Worm (Caenorhabditis elegans) whole organism, L3 larva: ENCODE results near the gene T01H3.2.

ENCODE experiments used
- R02D3.7 ChIP-seq: fragments of 150-350 bp; optimal IDR thresholded peaks from 2 replicates; lab custom pipeline; 2014; ENCODE audit warnings: missing biosample characterization, missing genetic modification characterization
- ZK546.5 ChIP-seq: sonication (generic microtip); optimal IDR thresholded peaks from 2 replicates; lab custom pipeline; 2017; ENCODE audit warnings: missing biosample characterization, missing genetic modification characterization
- aly-2 ChIP-seq: fragments of 150-350 bp; optimal IDR thresholded peaks from 2 replicates; lab custom pipeline; 2014; ENCODE audit warnings: missing biosample characterization, missing genetic modification characterization
- ama-1 ChIP-seq: fragments of 150-350 bp; optimal IDR thresholded peaks from 2 replicates; lab custom pipeline; 2018
- ceh-16 ChIP-seq: sonication (generic microtip); optimal IDR thresholded peaks from 2 replicates; lab custom pipeline; 2017; ENCODE audit warnings: missing biosample characterization, missing genetic modification characterization
- ceh-28 ChIP-seq: fragments of 150-350 bp; optimal IDR thresholded peaks from 2 replicates; lab custom pipeline; 2014; ENCODE audit warnings: missing biosample characterization, missing genetic modification reagents, missing genetic modification characterization
- ceh-82 ChIP-seq: fragments of 150-350 bp; optimal IDR thresholded peaks from 2 replicates; lab custom pipeline; 2014; ENCODE audit warnings: missing biosample characterization, missing genetic modification characterization
- ceh-9 ChIP-seq: sonication (generic microtip); optimal IDR thresholded peaks from 2 replicates; lab custom pipeline; 2018; ENCODE audit warnings: missing biosample characterization, missing genetic modification characterization
- daf-12 ChIP-seq: fragments of 150-350 bp; optimal IDR thresholded peaks from 2 replicates; lab custom pipeline; 2014; ENCODE audit warnings: missing biosample characterization, missing genetic modification reagents, missing genetic modification characterization
- egl-5 ChIP-seq: fragments of 150-350 bp; optimal IDR thresholded peaks from 2 replicates; lab custom pipeline; 2017; ENCODE audit warnings: missing biosample characterization, missing genetic modification reagents, missing genetic modification characterization, inconsistent platforms
- elt-2 ChIP-seq: sonication (generic microtip); optimal IDR thresholded peaks from 2 replicates; lab custom pipeline; 2016; ENCODE audit warnings: missing genetic modification reagents, mild to moderate bottlenecking, missing genetic modification characterization, missing compliant biosample characterization
- eor-1 ChIP-seq, 2 experiments: fragments of 150-350 bp; optimal IDR thresholded peaks; 2 replicates each; lab custom pipeline; 2014 to 2018; ENCODE audit warnings: missing biosample characterization in 2 of 2, missing genetic modification characterization in 2 of 2
- fkh-10 ChIP-seq: sonication (generic microtip); optimal IDR thresholded peaks from 2 replicates; lab custom pipeline; 2017; ENCODE audit warnings: missing biosample characterization, missing genetic modification reagents, missing genetic modification characterization
- fkh-2 ChIP-seq: fragments of 150-350 bp; optimal IDR thresholded peaks from 2 replicates; lab custom pipeline; 2014; ENCODE audit warnings: missing biosample characterization, missing genetic modification reagents, missing genetic modification characterization
- hmg-11 ChIP-seq: sonication (generic microtip); optimal IDR thresholded peaks from 2 replicates; lab custom pipeline; 2016; ENCODE audit warnings: missing genetic modification characterization, missing compliant biosample characterization
- jun-1 ChIP-seq: fragments of 150-350 bp; optimal IDR thresholded peaks from 2 replicates; lab custom pipeline; 2014; ENCODE audit warnings: missing biosample characterization, missing genetic modification reagents, missing genetic modification characterization
- lsy-12 ChIP-seq: sonication (generic microtip); optimal IDR thresholded peaks from 2 replicates; lab custom pipeline; 2016; ENCODE audit warnings: mild to moderate bottlenecking, missing genetic modification characterization, missing compliant biosample characterization
- mdl-1 ChIP-seq: fragments of 150-350 bp; optimal IDR thresholded peaks from 2 replicates; lab custom pipeline; 2014; ENCODE audit warnings: missing biosample characterization, missing genetic modification characterization
- mml-1 ChIP-seq: fragments of 150-350 bp; sonication (generic microtip); optimal IDR thresholded peaks from 3 replicates; lab custom pipeline; 2014; ENCODE audit warnings: missing biosample characterization, missing genetic modification characterization
- nfya-1 ChIP-seq: sonication (generic microtip); optimal IDR thresholded peaks from 2 replicates; lab custom pipeline; 2017; ENCODE audit warnings: missing genetic modification characterization, mild to moderate bottlenecking, missing compliant biosample characterization, antibody characterized with exemption, moderate library complexity; ENCODE audit not compliant: insufficient read depth
- nhr-12 ChIP-seq: fragments of 150-350 bp; optimal IDR thresholded peaks from 2 replicates; lab custom pipeline; 2014; ENCODE audit warnings: missing biosample characterization, missing genetic modification characterization
- nhr-23 ChIP-seq: fragments of 150-350 bp; optimal IDR thresholded peaks from 2 replicates; lab custom pipeline; 2014; ENCODE audit warnings: missing biosample characterization, missing genetic modification reagents, missing genetic modification characterization
- nhr-237 ChIP-seq: fragments of 150-350 bp; optimal IDR thresholded peaks from 2 replicates; lab custom pipeline; 2014; ENCODE audit warnings: missing biosample characterization, missing genetic modification characterization
- nhr-25 ChIP-seq: sonication (generic microtip); optimal IDR thresholded peaks from 2 replicates; lab custom pipeline; 2017; ENCODE audit warnings: missing biosample characterization, missing genetic modification characterization
- nhr-28 ChIP-seq: fragments of 150-350 bp; optimal IDR thresholded peaks from 2 replicates; lab custom pipeline; 2014; ENCODE audit warnings: missing biosample characterization, missing genetic modification characterization
- nhr-67 ChIP-seq: fragments of 150-350 bp; optimal IDR thresholded peaks from 2 replicates; lab custom pipeline; 2014; ENCODE audit warnings: missing biosample characterization, missing genetic modification characterization
- nhr-77 ChIP-seq: fragments of 150-350 bp; optimal IDR thresholded peaks from 2 replicates; lab custom pipeline; 2014; ENCODE audit warnings: missing biosample characterization, missing genetic modification characterization
- pha-4 ChIP-seq: fragments of 150-350 bp; optimal IDR thresholded peaks from 2 replicates; lab custom pipeline; 2014; ENCODE audit warnings: missing biosample characterization, missing genetic modification reagents, missing genetic modification characterization
- sea-2 ChIP-seq: fragments of 150-350 bp; sonication (generic microtip); optimal IDR thresholded peaks from 4 replicates; lab custom pipeline; 2014; ENCODE audit warnings: missing biosample characterization, missing genetic modification reagents, missing genetic modification characterization
- unc-39 ChIP-seq: sonication (generic microtip); optimal IDR thresholded peaks from 4 replicates; lab custom pipeline; 2017; ENCODE audit warnings: missing biosample characterization, missing genetic modification characterization
- unc-62 ChIP-seq: fragments of 150-350 bp; sonication (generic microtip); optimal IDR thresholded peaks from 4 replicates; lab custom pipeline; 2014; ENCODE audit warnings: missing biosample characterization, missing genetic modification reagents, missing genetic modification characterization
- ztf-11 ChIP-seq: fragments of 150-350 bp; optimal IDR thresholded peaks from 2 replicates; lab custom pipeline; 2014; ENCODE audit warnings: missing biosample characterization, missing genetic modification characterization

Gene T01H3.2

DNA sequence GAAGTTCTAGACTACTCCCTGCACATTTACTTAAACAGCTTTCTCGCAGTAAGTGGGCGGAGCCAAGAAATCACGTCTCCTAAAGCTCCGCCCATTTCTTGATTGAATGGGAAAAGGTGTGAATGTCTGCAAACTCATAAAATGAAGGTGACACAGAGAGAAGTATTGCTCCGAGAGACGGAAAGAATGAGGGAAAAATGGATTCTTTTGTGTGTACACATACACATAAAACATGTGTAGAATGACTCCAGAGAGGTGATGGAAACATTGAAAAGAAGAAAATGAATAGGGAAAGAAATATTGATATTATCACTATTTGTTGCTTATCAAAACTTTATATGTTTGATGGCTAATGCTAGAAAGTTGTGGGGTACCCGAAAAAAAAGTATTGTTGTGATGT lies 26.3 kb downstream of the T01H3.2 start:
- TF ChIP-seq nhr-12 (tag; lab: Kevin White, UChicago) = no peak
- peak; percentile 75 for TF ChIP-seq egl-5 (tag; lab: Kevin White, UChicago)
- TF ChIP-seq mdl-1 = no peak
- TF ChIP-seq pha-4 (tag; lab: Kevin White, UChicago) = peak; percentile 62
- TF ChIP-seq elt-2 (tag; lab: Kevin White, UChicago) = peak; percentile 50

DNA sequence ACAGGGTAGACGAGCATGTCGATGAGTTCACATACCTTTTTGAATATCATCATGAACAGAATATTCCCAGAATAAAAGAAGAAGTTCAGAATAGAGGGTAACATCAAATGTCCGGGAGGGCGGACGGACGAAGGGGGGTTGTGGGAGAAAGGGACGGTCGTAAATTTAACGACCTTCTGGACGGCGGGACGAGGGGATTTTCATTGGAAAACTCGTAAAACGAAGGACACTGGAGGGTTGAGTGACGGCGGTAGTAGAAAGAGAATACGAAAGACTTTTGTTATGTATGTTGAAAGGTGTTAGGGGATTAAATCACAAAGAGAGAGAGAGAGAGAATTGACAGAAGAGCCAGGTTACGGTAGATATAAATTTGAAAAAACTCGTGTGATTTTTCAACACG lies 27.2 kb downstream of the T01H3.2 start:
- TF ChIP-seq hmg-11 (tag; lab: Kevin White, UChicago) (no peak), egl-5 (tag; lab: Kevin White, UChicago) (peak; percentile 98), lsy-12 (tag; lab: Kevin White, UChicago) (no peak), nhr-25 (tag; lab: Kevin White, UChicago) (peak; percentile 19)

DNA sequence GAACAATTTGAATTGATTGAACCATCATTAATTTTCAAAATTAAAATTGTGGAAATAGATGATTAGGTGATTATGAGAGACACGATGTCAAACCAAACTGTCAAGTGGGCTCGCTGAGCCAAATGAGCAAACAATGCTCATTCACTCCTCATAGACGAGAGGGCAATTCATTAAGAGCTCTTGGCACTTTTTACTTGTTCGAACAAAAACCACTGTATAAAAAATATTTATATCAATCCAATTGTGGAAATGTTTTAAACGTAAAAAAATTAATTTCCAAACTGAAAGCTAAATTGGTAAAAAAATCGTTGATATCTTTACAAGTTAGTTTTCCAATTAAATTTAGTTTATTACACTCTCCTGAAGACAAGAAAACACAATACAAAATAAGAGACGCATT lies 28.1 kb downstream of the T01H3.2 start, which contains the start of gene acr-7:
Gene acr-7, minus strand, starts transcription at position 101 of the 400 bp plus-strand sequence.
- no peak for TF ChIP-seq sea-2 (GFP tag; lab: Kevin White, UChicago)
- no peak for TF ChIP-seq jun-1 (tag; lab: Kevin White, UChicago)
- TF ChIP-seq mml-1 = no peak
- no peak for TF ChIP-seq daf-12 (tag; lab: Kevin White, UChicago)
- no peak for TF ChIP-seq nhr-77 (tag; lab: Kevin White, UChicago)
- TF ChIP-seq hmg-11 (tag; lab: Kevin White, UChicago) = no peak
- TF ChIP-seq egl-5 (tag; lab: Kevin White, UChicago) = no peak
- no peak for TF ChIP-seq fkh-10
- no peak for TF ChIP-seq aly-2 (tag; lab: Kevin White, UChicago)
- no peak for TF ChIP-seq nhr-23 (tag; lab: Kevin White, UChicago)
- TF ChIP-seq ceh-16 (tag; lab: Kevin White, UChicago) = no peak

DNA sequence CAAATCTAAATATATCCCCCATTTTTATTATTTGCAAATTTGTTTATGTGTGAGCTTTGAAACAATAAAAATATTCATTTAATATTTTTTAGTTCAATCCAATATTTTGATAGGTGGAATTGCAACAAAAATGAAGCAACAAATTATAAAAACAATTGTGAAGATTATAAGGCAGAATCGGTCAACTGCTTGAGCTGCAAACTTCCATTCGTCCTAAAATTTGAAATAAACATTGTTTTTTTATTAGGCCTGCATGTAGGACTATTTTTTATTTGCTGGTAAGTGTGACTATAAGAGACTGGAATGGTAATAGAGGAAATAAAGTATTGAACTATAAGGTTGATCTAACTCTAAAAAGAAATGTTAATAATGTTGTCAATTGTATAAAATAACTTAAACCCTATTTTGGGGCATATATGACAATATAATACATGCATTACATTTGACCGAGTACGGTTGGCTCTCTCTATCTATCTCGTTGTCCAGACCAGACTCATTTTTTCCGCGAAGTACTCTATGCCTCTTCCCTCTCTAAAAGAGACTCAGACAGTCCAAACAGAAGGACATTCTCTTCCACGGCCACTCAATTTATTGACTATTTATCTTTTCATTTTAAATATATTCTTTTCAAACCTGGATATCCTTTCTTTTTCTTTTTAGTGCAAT lies 32.1 kb downstream of the T01H3.2 start, which contains the start of gene T09A5.4:
Gene T09A5.4, plus strand, starts transcription at position 616 of the 666 bp plus-strand sequence.
- TF ChIP-seq pha-4 (tag; lab: Kevin White, UChicago) = peak; percentile 35
- peak; percentile 30 for TF ChIP-seq nfya-1
- TF ChIP-seq R02D3.7 (tag; lab: Kevin White, UChicago) = no peak
- TF ChIP-seq jun-1 (tag; lab: Kevin White, UChicago) = no peak

DNA sequence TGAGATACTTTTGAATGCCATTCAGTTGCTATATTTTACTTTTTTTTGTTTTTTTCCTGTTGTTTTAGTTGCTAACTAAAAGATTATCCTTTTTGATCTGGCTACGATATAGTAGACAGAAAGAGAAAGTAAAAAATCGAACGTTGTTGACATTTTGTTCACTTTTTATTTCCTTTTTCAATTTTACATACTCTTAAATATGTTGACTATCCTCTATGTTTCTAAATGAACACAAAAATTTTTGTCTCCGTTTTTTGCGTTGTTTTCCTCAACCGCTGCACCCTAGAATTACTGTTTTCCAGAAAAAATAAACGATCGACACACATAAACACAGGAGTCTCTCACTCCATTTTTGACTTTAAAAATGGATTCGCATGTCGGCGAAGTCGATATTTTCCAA lies 35.7 kb downstream of the T01H3.2 start, which contains the start of gene klp-3:
Gene klp-3, plus strand, starts transcription at position 301 of the 400 bp plus-strand sequence.
- TF ChIP-seq ceh-82 (tag; lab: Kevin White, UChicago) = no peak
- TF ChIP-seq mml-1 = no peak
- no peak for TF ChIP-seq nhr-28 (tag; lab: Kevin White, UChicago)
- no peak for TF ChIP-seq unc-62 (GFP tag; lab: Kevin White, UChicago)
- no peak for TF ChIP-seq nhr-67 (tag; lab: Kevin White, UChicago)
- no peak for TF ChIP-seq eor-1 (tag; optimal IDR thresholded peaks at IDR 0.05; lab: Kevin White, UChicago)
- TF ChIP-seq pha-4 (tag; lab: Kevin White, UChicago) = no peak
- no peak for TF ChIP-seq ztf-11 (tag; lab: Kevin White, UChicago)
- no peak for TF ChIP-seq ama-1 (lab: Kevin White, UChicago)
- no peak for TF ChIP-seq nhr-12 (tag; lab: Kevin White, UChicago)
- TF ChIP-seq ceh-9 (tag; lab: Kevin White, UChicago) = no peak
- TF ChIP-seq fkh-2 = no peak
- TF ChIP-seq nhr-237 (tag; lab: Kevin White, UChicago) = no peak
- TF ChIP-seq ceh-16 (tag; lab: Kevin White, UChicago) = no peak
- TF ChIP-seq nfya-1 = no peak

DNA sequence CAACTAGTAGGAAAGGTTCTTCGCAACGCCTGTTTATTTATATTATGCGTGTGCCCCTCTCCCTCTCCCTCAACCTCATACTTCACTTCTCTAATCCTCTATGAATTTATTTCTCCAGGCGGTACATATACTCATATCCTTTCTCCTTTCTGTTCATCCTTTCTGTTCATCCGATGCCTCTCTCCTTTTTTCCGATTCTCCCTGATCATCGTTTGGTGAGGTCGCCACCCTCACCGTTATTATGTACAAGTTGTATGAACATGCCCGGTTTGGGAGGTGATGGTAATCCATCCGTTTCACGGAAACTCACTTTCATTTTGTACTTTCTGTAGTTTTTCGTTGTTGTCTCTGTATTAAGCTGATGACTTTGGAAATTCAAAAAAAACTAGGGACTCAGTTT lies 38.1 kb downstream of the T01H3.2 start:
- TF ChIP-seq ZK546.5 (tag; lab: Kevin White, UChicago) (no peak), ztf-11 (tag; lab: Kevin White, UChicago) (no peak), nfya-1 (peak; percentile 1), ceh-28 (tag; lab: Kevin White, UChicago) (no peak), unc-39 (tag; lab: Kevin White, UChicago) (no peak), nhr-12 (tag; lab: Kevin White, UChicago) (no peak), ceh-82 (tag; lab: Kevin White, UChicago) (no peak), pha-4 (tag; lab: Kevin White, UChicago) (no peak), nhr-23 (tag; lab: Kevin White, UChicago) (peak; percentile 25)
